Fruit fly (Drosophila melanogaster) whole organism, prepupa: Measurements from ENCODE around the gene CG12506.

Experiments
- CG10631 ChIP-seq: fragments of 200-800 bp; sonication (Bioruptor generic); optimal IDR thresholded peaks from 2 replicates; lab custom pipeline; 2016; ENCODE audit warnings: missing biosample characterization, missing genetic modification characterization
- CG11902 ChIP-seq: fragments of 200-800 bp; sonication (Bioruptor generic); optimal IDR thresholded peaks from 3 replicates; lab custom pipeline; 2016; ENCODE audit warnings: missing biosample characterization, missing genetic modification characterization
- CG3032 ChIP-seq: fragments of 200-800 bp; optimal IDR thresholded peaks from 2 replicates; lab custom pipeline; 2019; ENCODE audit warnings: missing biosample characterization, mild to moderate bottlenecking, missing genetic modification characterization, moderate library complexity
- CG31627 ChIP-seq: fragments of 200-800 bp; sonication (Bioruptor generic); optimal IDR thresholded peaks from 3 replicates; lab custom pipeline; 2016; ENCODE audit warnings: missing biosample characterization, missing genetic modification characterization
- CG6163 ChIP-seq: fragments of 200-800 bp; sonication (Bioruptor generic); IDR thresholded peaks from 3 replicates; pipeline ENCODE4 v1.3.6; 2022; ENCODE audit warnings: missing biosample characterization, missing genetic modification characterization
- CG7368 ChIP-seq: fragments of 200-800 bp; sonication (Bioruptor generic); optimal IDR thresholded peaks from 3 replicates; lab custom pipeline; 2016; ENCODE audit warnings: missing biosample characterization, missing genetic modification characterization
- Smox ChIP-seq: fragments of 200-800 bp; sonication (Bioruptor generic); optimal IDR thresholded peaks from 3 replicates; lab custom pipeline; 2016; ENCODE audit warnings: missing biosample characterization, missing genetic modification characterization
- cyc ChIP-seq: fragments of 200-800 bp; sonication (Bioruptor generic); optimal IDR thresholded peaks from 3 replicates; lab custom pipeline; 2016; ENCODE audit warnings: missing biosample characterization, missing genetic modification characterization
- fd85E ChIP-seq: fragments of 200-800 bp; sonication (Bioruptor generic); optimal IDR thresholded peaks from 3 replicates; lab custom pipeline; 2016; ENCODE audit warnings: missing biosample characterization, missing genetic modification characterization
- pdm3 ChIP-seq: fragments of 200-800 bp; sonication (Bioruptor generic); optimal IDR thresholded peaks from 3 replicates; lab custom pipeline; 2016; ENCODE audit warnings: missing biosample characterization, missing genetic modification characterization
- svp ChIP-seq: fragments of 200-800 bp; sonication (Bioruptor generic); peaks from one replicate; lab custom pipeline; 2016; ENCODE audit warnings: missing biosample characterization, missing genetic modification characterization
- vri ChIP-seq: fragments of 200-800 bp; sonication (Bioruptor generic); optimal IDR thresholded peaks from 3 replicates; lab custom pipeline; 2016; ENCODE audit warnings: missing biosample characterization, mild to moderate bottlenecking, missing genetic modification characterization

dm6 chr2L:811405-811804, 38.1 kb downstream of the CG12506 start, which contains the start of gene Dbp21E2:
- no peak for TF ChIP-seq CG31627
- no peak for TF ChIP-seq CG10631 (GFP tag; lab: Kevin White, UChicago)
- no peak for TF ChIP-seq CG3032 (tag; lab: Kevin White, UChicago)
- TF ChIP-seq Smox, result no peak
- no peak for TF ChIP-seq CG7368
- no peak for TF ChIP-seq vri (GFP tag; lab: Kevin White, UChicago)
- no peak for TF ChIP-seq fd85E (GFP tag; lab: Kevin White, UChicago)
- no peak for TF ChIP-seq CG6163
- no peak for TF ChIP-seq CG11902
- TF ChIP-seq svp (GFP tag; lab: Kevin White, UChicago), result no peak
- TF ChIP-seq cyc (GFP tag; lab: Kevin White, UChicago), result no peak
- no peak for TF ChIP-seq pdm3 (GFP tag; lab: Kevin White, UChicago)
